Fruit fly (Drosophila melanogaster) Kc167 (cell line): ENCODE measurements around the gene wac.

Source experiments
- h ChIP-seq: fragments of >200 bp; optimal IDR thresholded peaks from 3 replicates; lab custom pipeline; 2018; ENCODE audit warnings: missing external identifiers
- psq ChIP-seq: fragments of >200 bp; optimal IDR thresholded peaks from 2 replicates; lab custom pipeline; 2017; ENCODE audit warnings: missing external identifiers

DNA sequence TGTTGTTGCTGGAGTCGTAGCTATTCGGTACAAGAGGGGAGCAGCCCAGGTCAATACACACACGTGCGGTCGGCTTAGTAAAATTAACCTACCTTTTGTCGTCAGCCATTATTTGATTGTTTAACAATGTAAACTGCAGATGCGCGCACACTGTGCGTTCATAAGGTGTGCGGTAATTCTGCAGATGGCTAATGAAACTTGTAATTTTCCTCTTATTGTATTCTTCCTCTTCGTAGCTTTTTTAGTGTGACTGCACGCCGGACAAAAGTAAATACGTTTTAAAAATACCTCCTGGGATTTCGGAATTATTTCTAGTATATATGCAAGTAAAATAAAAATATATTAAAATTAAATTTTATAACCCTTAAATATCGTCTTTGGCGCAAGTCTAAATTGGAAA is 46.8 kb upstream of the wac start, which contains the start of gene Prp4k:
- TF ChIP-seq h (lab: Kevin White, UChicago) = no peak
- no peak for TF ChIP-seq psq (lab: Kevin White, UChicago)
